Worm (Caenorhabditis elegans) whole organism, young adult: ENCODE data around the gene str-5.

Experiments used
- D2030.7 ChIP-seq: fragments of 200-800 bp; sonication (Bioruptor generic); IDR thresholded peaks from 2 replicates; pipeline ENCODE4 v1.3.6; 2022; ENCODE audit warnings: missing genetic modification reagents, missing genetic modification characterization, missing compliant biosample characterization
- F49E8.2 ChIP-seq: sonication (generic microtip); optimal IDR thresholded peaks from 3 replicates; lab custom pipeline; 2017; ENCODE audit warnings: missing genetic modification characterization, mild to moderate bottlenecking, missing compliant biosample characterization, antibody characterized with exemption, moderate library complexity; ENCODE audit not compliant: insufficient read depth
- T07F8.4 ChIP-seq: sonication (generic microtip); optimal IDR thresholded peaks from 2 replicates; lab custom pipeline; 2016; ENCODE audit warnings: mild to moderate bottlenecking, missing genetic modification characterization, moderate library complexity, missing compliant biosample characterization
- ama-1 ChIP-seq, 3 experiments: fragments of 150-350 bp in 1 of 3; sonication (generic microtip) in 2 of 3; optimal IDR thresholded peaks; 2 replicates each; lab custom pipeline; 2014 to 2018; ENCODE audit warnings: missing biosample characterization in 2 of 3, missing genetic modification characterization in 2 of 3, missing genetic modification reagents in 2 of 3
- ceh-27 ChIP-seq: fragments of 200-800 bp; sonication (Bioruptor generic); optimal IDR thresholded peaks from 2 replicates; lab custom pipeline; 2018; ENCODE audit warnings: mild to moderate bottlenecking, missing genetic modification characterization, moderate library complexity, missing compliant biosample characterization
- egl-18 ChIP-seq: fragments of 200-800 bp; sonication (Bioruptor generic); IDR thresholded peaks from 2 replicates; pipeline ENCODE4 v1.3.6; 2022; ENCODE audit warnings: missing genetic modification reagents, missing genetic modification characterization, missing compliant biosample characterization
- egl-44 ChIP-seq: fragments of 200-800 bp; sonication (Bioruptor generic); IDR thresholded peaks from 2 replicates; pipeline ENCODE4 v1.3.6; 2022; ENCODE audit warnings: missing genetic modification reagents, missing genetic modification characterization, missing compliant biosample characterization
- lsy-27 ChIP-seq: sonication (generic microtip); optimal IDR thresholded peaks from 2 replicates; lab custom pipeline; 2017; ENCODE audit warnings: missing genetic modification characterization, mild to moderate bottlenecking, missing compliant biosample characterization, antibody characterized with exemption, missing genotype, borderline replicate concordance; ENCODE audit not compliant: insufficient read depth
- nfyb-1 ChIP-seq: fragments of 200-800 bp; sonication (Bioruptor generic); IDR thresholded peaks from 2 replicates; pipeline ENCODE4 v1.3.6; 2022; ENCODE audit warnings: missing genetic modification reagents, missing genetic modification characterization, missing compliant biosample characterization
- repo-1 ChIP-seq: sonication (generic microtip); optimal IDR thresholded peaks from 2 replicates; lab custom pipeline; 2017; ENCODE audit warnings: mild to moderate bottlenecking, missing genetic modification characterization, missing compliant biosample characterization
- unc-62 ChIP-seq: fragments of 150-350 bp; optimal IDR thresholded peaks from 2 replicates; lab custom pipeline; 2014; ENCODE audit warnings: missing biosample characterization, missing genetic modification reagents, missing genetic modification characterization
- ztf-6 ChIP-seq: fragments of 200-800 bp; sonication (Bioruptor generic); IDR thresholded peaks from 2 replicates; pipeline ENCODE4 v1.3.6; 2022; ENCODE audit warnings: missing genetic modification reagents, missing genetic modification characterization, missing compliant biosample characterization

DNA sequence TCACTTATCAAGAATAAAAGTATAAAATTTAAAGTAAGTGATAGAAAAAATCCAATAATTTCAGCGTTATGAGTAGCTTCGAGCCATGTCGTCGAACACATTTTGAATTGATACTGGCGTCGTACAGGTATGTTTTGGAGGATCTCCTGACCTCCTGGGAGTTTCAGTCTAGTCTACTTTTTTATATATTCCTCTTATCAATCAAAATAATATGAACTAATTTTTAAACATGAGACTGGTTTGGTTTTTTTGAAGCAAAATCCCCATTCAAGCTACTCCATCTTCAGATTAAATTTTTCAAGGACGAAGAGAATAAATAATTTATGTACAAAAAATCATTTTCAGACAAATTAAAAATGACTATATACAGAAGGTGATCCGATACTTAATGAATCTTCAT, 41.1 kb upstream of the str-5 start, which contains the start of gene str-101:
- TF ChIP-seq repo-1 (tag; lab: Kevin White, UChicago) (no peak), F49E8.2 (tag; lab: Kevin White, UChicago) (no peak), ceh-27 (GFP tag; lab: Kevin White, UChicago) (no peak), ama-1 (optimal IDR thresholded peaks at IDR 0.05; lab: Kevin White, UChicago) (no peak), ama-1 (GFP tag; optimal IDR thresholded peaks at IDR 0.05; lab: Kevin White, UChicago) (no peak), lsy-27 (tag; lab: Kevin White, UChicago) (no peak), egl-44 (GFP tag; lab: Robert Waterston, UW) (no peak), unc-62 (GFP tag; lab: Kevin White, UChicago) (no peak), egl-18 (GFP tag; lab: Robert Waterston, UW) (no peak), T07F8.4 (tag; lab: Kevin White, UChicago) (no peak), D2030.7 (GFP tag; lab: Robert Waterston, UW) (no peak), nfyb-1 (no peak), ztf-6 (GFP tag; lab: Robert Waterston, UW) (no peak)
